Worm (Caenorhabditis elegans): ENCODE data around the gene fbxb-30.

DNA sequence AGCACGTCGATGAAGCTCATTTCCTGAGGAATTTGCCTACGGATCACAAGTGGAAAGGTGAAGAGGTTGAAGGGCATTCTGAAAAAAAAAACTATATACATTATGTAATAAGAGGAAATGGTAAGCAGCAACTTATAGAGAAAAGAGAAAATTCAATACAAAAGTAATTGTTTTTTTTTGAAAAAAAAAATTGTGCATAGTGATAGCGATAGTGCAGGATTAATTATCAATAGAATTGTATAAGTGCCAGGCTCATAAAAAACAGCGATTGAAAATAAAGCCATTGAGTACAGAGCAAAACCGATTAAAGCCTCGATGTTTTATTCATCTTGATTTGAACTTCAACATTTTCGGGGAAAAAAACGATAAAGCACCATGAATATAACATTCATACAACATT, 28.4 kb downstream of the fbxb-30 start, which contains the start of gene C32B5.15:
- TF ChIP-seq pha-4 (tag; optimal IDR thresholded peaks at IDR 0.05) = no peak
- no peak for TF ChIP-seq tbx-2 (tag; optimal IDR thresholded peaks at IDR 0.05)
- no peak for TF ChIP-seq F13H6.1 (tag; optimal IDR thresholded peaks at IDR 0.05)
- no peak for TF ChIP-seq ama-1 (optimal IDR thresholded peaks at IDR 0.05)
- no peak for TF ChIP-seq ceh-45 (GFP tag; IDR thresholded peaks at IDR 0.05)
- no peak for TF ChIP-seq ttx-3 (tag; optimal IDR thresholded peaks at IDR 0.05)
- no peak for TF ChIP-seq ceh-19 (GFP tag; optimal IDR thresholded peaks at IDR 0.05)
- no peak for TF ChIP-seq madf-2 (tag; optimal IDR thresholded peaks at IDR 0.05)
- no peak for TF ChIP-seq pqm-1 (tag; optimal IDR thresholded peaks at IDR 0.05)
